Fruit fly (Drosophila melanogaster) whole organism, wandering third instar larva: ENCODE results near the gene Ptx1.

Experiments used
- Abd-B ChIP-seq: fragments of >200 bp; optimal IDR thresholded peaks from 2 replicates; lab custom pipeline; 2017; ENCODE audit warnings: missing biosample characterization, missing genetic modification characterization
- CG32264 ChIP-seq: fragments of 200-800 bp; sonication (Bioruptor generic); optimal IDR thresholded peaks from 2 replicates; lab custom pipeline; 2016; ENCODE audit warnings: missing biosample characterization, missing genetic modification characterization
- CG9705 ChIP-seq: fragments of 200-800 bp; sonication (Bioruptor generic); optimal IDR thresholded peaks from 2 replicates; lab custom pipeline; 2018; ENCODE audit warnings: missing biosample characterization, mild to moderate bottlenecking, missing genetic modification characterization
- CrebA ChIP-seq: fragments of 200-800 bp; sonication (Bioruptor generic); optimal IDR thresholded peaks from 2 replicates; lab custom pipeline; 2016; ENCODE audit warnings: missing biosample characterization, mild to moderate bottlenecking, missing genetic modification characterization, borderline replicate concordance
- Dfd ChIP-seq: fragments of >200 bp; optimal IDR thresholded peaks from 2 replicates; lab custom pipeline; 2017; ENCODE audit warnings: missing biosample characterization, missing genetic modification characterization
- Dif ChIP-seq: fragments of 200-275, 200-300 bp; sonication (Bioruptor generic); optimal IDR thresholded peaks from 2 replicates; lab custom pipeline; 2018; ENCODE audit warnings: missing biosample characterization, missing genetic modification characterization; ENCODE audit not compliant: partially characterized antibody
- GATAd ChIP-seq: sonication (Bioruptor generic); optimal IDR thresholded peaks from 2 replicates; lab custom pipeline; 2016; ENCODE audit warnings: missing biosample characterization, missing genetic modification characterization
- HLH106 ChIP-seq: fragments of 200-800 bp; optimal IDR thresholded peaks from 3 replicates; lab custom pipeline; 2019; ENCODE audit warnings: missing biosample characterization, mild to moderate bottlenecking, missing genetic modification characterization, moderate library complexity
- Hnf4 ChIP-seq: fragments of 200-800 bp; sonication (Bioruptor generic); optimal IDR thresholded peaks from 2 replicates; lab custom pipeline; 2016; ENCODE audit warnings: missing biosample characterization, mild to moderate bottlenecking, missing genetic modification characterization
- Hr78 ChIP-seq: fragments of >200 bp; optimal IDR thresholded peaks from 2 replicates; lab custom pipeline; 2017; ENCODE audit warnings: missing biosample characterization, missing genetic modification characterization
- Hr83 ChIP-seq: fragments of 200-300 bp; sonication (Bioruptor generic); optimal IDR thresholded peaks from 2 replicates; lab custom pipeline; 2016; ENCODE audit warnings: missing biosample characterization, mild to moderate bottlenecking, missing genetic modification characterization, moderate library complexity; ENCODE audit not compliant: poor library complexity, severe bottlenecking
- Jra ChIP-seq: sonication (Bioruptor generic); optimal IDR thresholded peaks from 2 replicates; lab custom pipeline; 2016; ENCODE audit warnings: missing biosample characterization, missing genetic modification characterization
- Mio ChIP-seq: sonication (Bioruptor generic); optimal IDR thresholded peaks from 2 replicates; lab custom pipeline; 2016; ENCODE audit warnings: missing biosample characterization, missing genetic modification characterization
- Myc ChIP-seq: fragments of >200 bp; optimal IDR thresholded peaks from 2 replicates; lab custom pipeline; 2017
- N ChIP-seq: fragments of >200 bp; optimal IDR thresholded peaks from 2 replicates; lab custom pipeline; 2018; ENCODE audit warnings: missing biosample characterization, missing external identifiers, missing genetic modification characterization
- OdsH ChIP-seq: fragments of 200-800 bp; sonication (Bioruptor generic); optimal IDR thresholded peaks from 2 replicates; lab custom pipeline; 2016; ENCODE audit warnings: missing biosample characterization, mild to moderate bottlenecking, missing genetic modification characterization
- Rel ChIP-seq, 2 experiments: fragments of 200-800 bp; sonication (Bioruptor generic) in 1 of 2; optimal IDR thresholded peaks; 2 replicates in 1 of 2; 3 replicates in 1 of 2; lab custom pipeline; 2016 to 2019; ENCODE audit warnings: mild to moderate bottlenecking in 2 of 2, missing biosample characterization in 2 of 2, missing genetic modification characterization in 2 of 2, moderate library complexity in 1 of 2
- Sp1 ChIP-seq: fragments of 200-800 bp; sonication (Bioruptor generic); optimal IDR thresholded peaks from 3 replicates; lab custom pipeline; 2019; ENCODE audit warnings: missing biosample characterization, mild to moderate bottlenecking, missing genetic modification characterization, moderate library complexity
- Vsx2 ChIP-seq: fragments of 200-300, 225-300 bp; sonication (Bioruptor generic); optimal IDR thresholded peaks from 2 replicates; lab custom pipeline; 2018; ENCODE audit warnings: missing biosample characterization, missing genetic modification characterization; ENCODE audit not compliant: partially characterized antibody
- br ChIP-seq: fragments of 200-800 bp; sonication (Bioruptor generic); optimal IDR thresholded peaks from 2 replicates; lab custom pipeline; 2016; ENCODE audit warnings: missing biosample characterization, missing genetic modification characterization
- brk ChIP-seq: fragments of 200-800 bp; sonication (Bioruptor generic); optimal IDR thresholded peaks from 2 replicates; lab custom pipeline; 2016; ENCODE audit warnings: missing biosample characterization, mild to moderate bottlenecking, missing genetic modification characterization
- dl ChIP-seq, 2 experiments: fragments of 175-275, 200-275 bp in 1 of 2; fragments of 200-275 bp in 1 of 2; sonication (Bioruptor generic); optimal IDR thresholded peaks; lab custom pipeline; 2018; ENCODE audit warnings: mild to moderate bottlenecking in 2 of 2, missing biosample characterization in 2 of 2, missing genetic modification characterization in 2 of 2, moderate library complexity in 2 of 2; ENCODE audit not compliant: partially characterized antibody in 2 of 2, insufficient read depth in 1 of 2
- dmrt93B ChIP-seq: fragments of 200-800 bp; sonication (Bioruptor generic); optimal IDR thresholded peaks from 2 replicates; lab custom pipeline; 2018; ENCODE audit warnings: missing biosample characterization, mild to moderate bottlenecking, missing genetic modification characterization
- dsf ChIP-seq: sonication (Bioruptor generic); optimal IDR thresholded peaks from 2 replicates; lab custom pipeline; 2016; ENCODE audit warnings: missing biosample characterization, missing genetic modification characterization, borderline replicate concordance
- ey ChIP-seq: fragments of 200-800 bp; sonication (Bioruptor generic); optimal IDR thresholded peaks from 2 replicates; lab custom pipeline; 2016; ENCODE audit warnings: missing biosample characterization, missing genetic modification characterization
- foxo ChIP-seq, 2 experiments: fragments of 200-800 bp; sonication (Bioruptor generic); optimal IDR thresholded peaks; 2 replicates in 1 of 2; 3 replicates in 1 of 2; lab custom pipeline; 2016 to 2017; ENCODE audit warnings: missing biosample characterization in 2 of 2, missing genetic modification characterization in 2 of 2
- fru ChIP-seq: fragments of 200-800 bp; sonication (Bioruptor generic); optimal IDR thresholded peaks from 3 replicates; lab custom pipeline; 2016; ENCODE audit warnings: missing biosample characterization, mild to moderate bottlenecking, missing genetic modification characterization
- h ChIP-seq: fragments of 200-800 bp; sonication (Bioruptor generic); optimal IDR thresholded peaks from 3 replicates; lab custom pipeline; 2016; ENCODE audit warnings: missing biosample characterization, mild to moderate bottlenecking, missing genetic modification characterization
- jim ChIP-seq: fragments of 175-275, 200-325 bp; sonication (Bioruptor generic); optimal IDR thresholded peaks from 2 replicates; lab custom pipeline; 2016; ENCODE audit warnings: missing biosample characterization, mild to moderate bottlenecking, missing genetic modification characterization
- lola ChIP-seq: fragments of >200 bp; optimal IDR thresholded peaks from 2 replicates; lab custom pipeline; 2017; ENCODE audit warnings: missing biosample characterization, missing genetic modification characterization
- pan ChIP-seq: fragments of >200 bp; optimal IDR thresholded peaks from 2 replicates; lab custom pipeline; 2017
- psq ChIP-seq: fragments of 200-800 bp; sonication (Bioruptor generic); optimal IDR thresholded peaks from 3 replicates; lab custom pipeline; 2017; ENCODE audit warnings: missing biosample characterization, mild to moderate bottlenecking, missing genetic modification characterization, moderate library complexity
- rgr ChIP-seq: fragments of 200-800 bp; sonication (Bioruptor generic); optimal IDR thresholded peaks from 3 replicates; lab custom pipeline; 2016; ENCODE audit warnings: missing biosample characterization, mild to moderate bottlenecking, missing genetic modification characterization
- sage ChIP-seq: fragments of 200-800 bp; sonication (Bioruptor generic); optimal IDR thresholded peaks from 2 replicates; lab custom pipeline; 2016; ENCODE audit warnings: missing biosample characterization, mild to moderate bottlenecking, missing genetic modification characterization
- sv ChIP-seq: fragments of 200-800 bp; sonication (Bioruptor generic); optimal IDR thresholded peaks from 3 replicates; lab custom pipeline; 2016; ENCODE audit warnings: missing biosample characterization, missing genetic modification characterization
- tai ChIP-seq: sonication (Bioruptor generic); optimal IDR thresholded peaks from 2 replicates; lab custom pipeline; 2016; ENCODE audit warnings: missing biosample characterization, missing genetic modification characterization
- usp ChIP-seq: fragments of >200 bp; optimal IDR thresholded peaks from 2 replicates; lab custom pipeline; 2017; ENCODE audit warnings: missing biosample characterization, missing genetic modification characterization
- woc ChIP-seq: sonication (Bioruptor generic); optimal IDR thresholded peaks from 2 replicates; lab custom pipeline; 2016; ENCODE audit warnings: missing biosample characterization, mild to moderate bottlenecking, missing genetic modification characterization

Gene Ptx1

DNA sequence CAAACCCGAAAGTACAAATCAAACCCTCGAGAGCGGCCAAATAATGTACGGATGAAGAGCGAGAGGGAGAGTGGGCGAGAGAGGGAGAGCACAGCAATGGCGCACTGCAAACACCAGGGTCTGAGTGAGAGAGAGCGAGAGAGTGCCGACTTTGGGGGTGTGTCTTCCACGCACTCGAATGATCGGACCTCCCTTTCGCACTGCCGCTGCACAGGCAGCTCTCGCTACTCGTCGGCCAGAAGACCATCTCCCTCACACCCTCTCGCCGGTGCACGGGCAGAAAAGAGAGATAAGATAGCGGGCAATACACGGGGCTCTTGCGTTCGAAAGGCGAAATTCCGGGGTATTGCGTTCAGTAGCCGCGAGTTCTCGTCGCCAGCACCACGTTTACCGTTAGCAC lies at the start of gene Ptx1:
TSS of gene Ptx1 (plus strand) at position 353 of the 400 bp plus-strand sequence.
- TF ChIP-seq Abd-B (GFP tag; lab: Kevin White, UChicago) = no peak
- TF ChIP-seq sage (GFP tag; lab: Kevin White, UChicago) = no peak
- no peak for TF ChIP-seq pan (lab: Kevin White, UChicago)
- no peak for TF ChIP-seq fru
- TF ChIP-seq brk (GFP tag; lab: Kevin White, UChicago) = no peak
- TF ChIP-seq dmrt93B (GFP tag; lab: Kevin White, UChicago) = no peak
- TF ChIP-seq GATAd (GFP tag; lab: Kevin White, UChicago) = no peak
- TF ChIP-seq Hr83 = peak; percentile 43
- TF ChIP-seq Dfd (GFP tag; lab: Kevin White, UChicago) = no peak
- TF ChIP-seq Mio (GFP tag; lab: Kevin White, UChicago) = no peak
- no peak for TF ChIP-seq br (GFP tag; lab: Kevin White, UChicago)
- peak; percentile 43 for TF ChIP-seq Dif (GFP tag; lab: Kevin White, UChicago)
- TF ChIP-seq CrebA (GFP tag; lab: Kevin White, UChicago) = no peak
- TF ChIP-seq jim (GFP tag; lab: Kevin White, UChicago) = no peak
- no peak for TF ChIP-seq Vsx2 (GFP tag; lab: Kevin White, UChicago)
- TF ChIP-seq h (GFP tag; lab: Kevin White, UChicago) = peak; percentile 37
- TF ChIP-seq psq (GFP tag; lab: Kevin White, UChicago) = no peak
- TF ChIP-seq CG32264 (GFP tag; lab: Kevin White, UChicago) = no peak
- no peak for TF ChIP-seq sv
- no peak for TF ChIP-seq foxo (GFP tag; optimal IDR thresholded peaks at IDR 0.05; lab: Kevin White, UChicago)
- peak; percentile 37 to 53 for TF ChIP-seq dl (GFP tag; optimal IDR thresholded peaks at IDR 0.05; lab: Kevin White, UChicago; ENCODE audit: insufficient read depth in 1 of 2, partially characterized antibody in 2 of 2)
- no peak for TF ChIP-seq ey (GFP tag; lab: Kevin White, UChicago)
- no peak for TF ChIP-seq OdsH (GFP tag; lab: Kevin White, UChicago)
- TF ChIP-seq usp (GFP tag; lab: Kevin White, UChicago) = no peak
- TF ChIP-seq Myc (lab: Kevin White, UChicago) = no peak
- TF ChIP-seq lola (GFP tag; lab: Kevin White, UChicago) = no peak
- TF ChIP-seq tai (GFP tag; lab: Kevin White, UChicago) = no peak
- TF ChIP-seq dsf = no peak
- peak; percentile 37 for TF ChIP-seq rgr (GFP tag; lab: Kevin White, UChicago)
- TF ChIP-seq woc (GFP tag; lab: Kevin White, UChicago) = no peak
- no peak for TF ChIP-seq Hr78 (GFP tag; lab: Kevin White, UChicago)
- no peak for TF ChIP-seq Hnf4 (GFP tag; lab: Kevin White, UChicago)
- TF ChIP-seq Rel (GFP tag; optimal IDR thresholded peaks at IDR 0.05; lab: Kevin White, UChicago) = no peak
- TF ChIP-seq Rel (tag; optimal IDR thresholded peaks at IDR 0.05; lab: Kevin White, UChicago) = no peak
- no peak for TF ChIP-seq Sp1 (GFP tag; lab: Kevin White, UChicago)
- TF ChIP-seq HLH106 (tag; lab: Kevin White, UChicago) = no peak
- TF ChIP-seq Jra (GFP tag; lab: Kevin White, UChicago) = no peak
- no peak for TF ChIP-seq N
- TF ChIP-seq CG9705 = no peak
- TF ChIP-seq, all 38 proteins: peak for 5

DNA sequence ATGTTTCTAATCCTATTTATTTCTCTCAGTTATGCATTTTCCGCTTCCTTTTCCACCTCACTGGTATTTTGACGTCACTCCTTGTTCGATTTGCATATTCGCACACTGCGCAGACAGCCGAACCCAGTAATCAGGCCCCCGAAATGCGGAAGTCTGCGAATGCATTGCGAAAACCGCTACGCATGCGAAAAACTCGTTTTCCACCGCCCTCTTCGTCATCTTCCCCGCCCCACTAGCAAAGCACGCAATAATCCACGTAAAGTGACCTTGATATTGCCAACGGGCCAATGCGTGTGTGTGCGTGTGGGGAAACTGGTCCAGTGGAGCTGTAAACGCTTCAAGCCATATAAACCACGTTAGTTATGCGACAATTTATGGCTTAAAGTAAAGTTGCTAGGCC lies 48.6 kb upstream of the Ptx1 start:
- TF ChIP-seq Sp1 (GFP tag; lab: Kevin White, UChicago) (no peak), dsf (no peak), CG32264 (GFP tag; lab: Kevin White, UChicago) (no peak), CrebA (GFP tag; lab: Kevin White, UChicago) (no peak), tai (GFP tag; lab: Kevin White, UChicago) (no peak), HLH106 (tag; lab: Kevin White, UChicago) (no peak), Mio (GFP tag; lab: Kevin White, UChicago) (no peak), rgr (GFP tag; lab: Kevin White, UChicago) (no peak), Hr78 (GFP tag; lab: Kevin White, UChicago) (no peak), usp (GFP tag; lab: Kevin White, UChicago) (no peak), foxo (GFP tag; optimal IDR thresholded peaks at IDR 0.05; lab: Kevin White, UChicago) (no peak), GATAd (GFP tag; lab: Kevin White, UChicago) (no peak), Vsx2 (GFP tag; lab: Kevin White, UChicago) (no peak), Abd-B (GFP tag; lab: Kevin White, UChicago) (no peak), CG9705 (no peak), Rel (GFP tag; optimal IDR thresholded peaks at IDR 0.05; lab: Kevin White, UChicago) (no peak), Rel (tag; optimal IDR thresholded peaks at IDR 0.05; lab: Kevin White, UChicago) (no peak), br (GFP tag; lab: Kevin White, UChicago) (no peak), Myc (lab: Kevin White, UChicago) (no peak), Dif (GFP tag; lab: Kevin White, UChicago) (no peak)
- TF ChIP-seq, all 38 proteins: peak for 0
